Fruit fly (Drosophila melanogaster): ENCODE measurements around the gene CG45690.
A peak's percentile ranks its signal among the peaks of the same experiment; 100 is the strongest.

CG45690 gene

dm6 chr2L:10703281-10703680, 45.2 kb downstream of the CG45690 start, which contains the start of gene CG6415 (continued):
- TF ChIP-seq CG14860 (GFP tag; IDR thresholded peaks at IDR 0.05; ENCODE audit: partially characterized antibody), result no peak
- TF ChIP-seq bcd (GFP tag; optimal IDR thresholded peaks at IDR 0.05), result peak; percentile 78
- TF ChIP-seq ase (GFP tag; IDR thresholded peaks at IDR 0.05), result peak; percentile 73; the same call in 2 of the 3 replicates
- no peak for TF ChIP-seq sc (optimal IDR thresholded peaks at IDR 0.05)
- peak; percentile 47 for TF ChIP-seq sc (GFP tag; optimal IDR thresholded peaks at IDR 0.05)
- TF ChIP-seq CG6175 (GFP tag; IDR thresholded peaks at IDR 0.05), result no peak
- TF ChIP-seq Lhr (GFP tag; optimal IDR thresholded peaks at IDR 0.05), result peak; percentile 1
- TF ChIP-seq odd (GFP tag; optimal IDR thresholded peaks at IDR 0.05), result peak; percentile 30
- no peak for TF ChIP-seq CG15073 (GFP tag; optimal IDR thresholded peaks at IDR 0.05)
- TF ChIP-seq wdn (GFP tag; IDR thresholded peaks at IDR 0.05), result peak; percentile 36; the same call in 1 of the 2 replicates
- TF ChIP-seq CG8765 (GFP tag; IDR thresholded peaks at IDR 0.05), result peak; percentile 41; the same call in 1 of the 2 replicates
- no peak for TF ChIP-seq D19A (tag; optimal IDR thresholded peaks at IDR 0.05)
- TF ChIP-seq CG2202 (tag; optimal IDR thresholded peaks at IDR 0.05), result peak; percentile 36
- TF ChIP-seq sqz (GFP tag; optimal IDR thresholded peaks at IDR 0.05), result peak; percentile 33
- TF ChIP-seq CG5953 (GFP tag; IDR thresholded peaks at IDR 0.05), result no peak
- TF ChIP-seq Dek (tag; optimal IDR thresholded peaks at IDR 0.05), result peak; percentile 58
- TF ChIP-seq CG32772 (GFP tag; IDR thresholded peaks at IDR 0.05), result peak; percentile 72
- TF ChIP-seq klu (GFP tag; IDR thresholded peaks at IDR 0.05), result no peak; the same call in 1 of the 2 replicates
- peak; percentile 87 for TF ChIP-seq CG7839 (tag; optimal IDR thresholded peaks at IDR 0.05)
- peak; percentile 55 for TF ChIP-seq trem (tag; optimal IDR thresholded peaks at IDR 0.05)
- TF ChIP-seq CG15514 (GFP tag; optimal IDR thresholded peaks at IDR 0.05), result peak; percentile 44
- TF ChIP-seq CG10366 (GFP tag; IDR thresholded peaks at IDR 0.05), result peak; percentile 68
- TF ChIP-seq Nf-YB (GFP tag; optimal IDR thresholded peaks at IDR 0.05), result peak; percentile 48
- peak; percentile 80 for TF ChIP-seq CG17829 (tag; optimal IDR thresholded peaks at IDR 0.05)
- TF ChIP-seq otp (GFP tag; IDR thresholded peaks at IDR 0.05), result peak; percentile 76; the same call in 2 of the 3 replicates
- peak; percentile 86 for TF ChIP-seq Xrp1 (GFP tag; IDR thresholded peaks at IDR 0.05)
- TF ChIP-seq wek (GFP tag; optimal IDR thresholded peaks at IDR 0.05), result peak; percentile 9
- TF ChIP-seq CG6654 (GFP tag; optimal IDR thresholded peaks at IDR 0.05), result peak; percentile 31
- peak; percentile 77 for TF ChIP-seq H2.0 (GFP tag; IDR thresholded peaks at IDR 0.05)
- TF ChIP-seq CG9932 (GFP tag; IDR thresholded peaks at IDR 0.05), result peak; percentile 36; the same call in 1 of the 2 replicates
- peak; percentile 68 for TF ChIP-seq Sox100B (GFP tag; optimal IDR thresholded peaks at IDR 0.05)
- TF ChIP-seq abd-A (tag; optimal IDR thresholded peaks at IDR 0.05), result no peak
- TF ChIP-seq NC2β (GFP tag; optimal IDR thresholded peaks at IDR 0.05), result peak; percentile 48
- TF ChIP-seq Jarid2 (GFP tag; optimal IDR thresholded peaks at IDR 0.05), result peak; percentile 23
- no peak for TF ChIP-seq Deaf1 (tag; optimal IDR thresholded peaks at IDR 0.05)
- no peak for TF ChIP-seq da (GFP tag; optimal IDR thresholded peaks at IDR 0.05)
- peak; percentile 38 for TF ChIP-seq ewg (GFP tag; optimal IDR thresholded peaks at IDR 0.05)
- TF ChIP-seq CG13624 (GFP tag; optimal IDR thresholded peaks at IDR 0.05), result peak; percentile 70
- TF ChIP-seq Ada2b (GFP tag; IDR thresholded peaks at IDR 0.05), result peak; percentile 46; the same call in 1 of the 2 replicates
- TF ChIP-seq Nf-YA (GFP tag; IDR thresholded peaks at IDR 0.05), result no peak
- peak; percentile 74 for TF ChIP-seq lmd (GFP tag; IDR thresholded peaks at IDR 0.05)
- TF ChIP-seq CG11723 (GFP tag; optimal IDR thresholded peaks at IDR 0.05), result peak; percentile 40
- TF ChIP-seq chif (GFP tag; optimal IDR thresholded peaks at IDR 0.05), result peak; percentile 36 to 75
- peak; percentile 56 for TF ChIP-seq zfh2 (GFP tag; optimal IDR thresholded peaks at IDR 0.05)
- TF ChIP-seq MTF-1 (GFP tag; optimal IDR thresholded peaks at IDR 0.05; ENCODE audit: borderline replicate concordance), result peak; percentile 50
- TF ChIP-seq lola (GFP tag; optimal IDR thresholded peaks at IDR 0.05), result peak in 1 of 3 experiments; percentile 70
- TF ChIP-seq kah (GFP tag; optimal IDR thresholded peaks at IDR 0.05), result peak; percentile 21
- no peak for TF ChIP-seq CG12299 (tag; optimal IDR thresholded peaks at IDR 0.05)
- peak; percentile 72 for TF ChIP-seq CG11504 (tag; optimal IDR thresholded peaks at IDR 0.05)
- peak in 1 of 2 experiments; percentile 83 for TF ChIP-seq bsh (GFP tag; optimal IDR thresholded peaks at IDR 0.05)

All from whole organism, embryonic.